Fruit fly (Drosophila melanogaster) whole organism: Measurements from ENCODE around the gene Obp19c.

ENCODE experiments used
- CG8478 ChIP-seq: fragments of >200 bp; optimal IDR thresholded peaks from 2 replicates; lab custom pipeline; 2018; ENCODE audit warnings: inconsistent platforms
- Dll ChIP-seq: fragments of >200 bp; optimal IDR thresholded peaks from 2 replicates; lab custom pipeline; 2017
- EcR ChIP-seq, 2 experiments: fragments of >200 bp; optimal IDR thresholded peaks; 2 replicates each; lab custom pipeline; 2017; ENCODE audit warnings: missing biosample characterization in 2 of 2, missing genetic modification characterization in 2 of 2, missing genetic modification reagents in 2 of 2
- pan ChIP-seq: fragments of >200 bp; optimal IDR thresholded peaks from 2 replicates; lab custom pipeline; 2017
- psq ChIP-seq: fragments of >200 bp; optimal IDR thresholded peaks from 2 replicates; lab custom pipeline; 2017
- usp ChIP-seq: fragments of >200 bp; optimal IDR thresholded peaks from 2 replicates; lab custom pipeline; 2017; ENCODE audit warnings: missing biosample characterization, missing genetic modification characterization, mixed read lengths

Obp19c gene

dm6 chrX:20394066-20394913, 24.5 kb downstream of the Obp19c start, which contains the start of gene HERC2:
TSS of gene HERC2 (plus strand) at chrX:20394395.
- TF ChIP-seq usp (GFP tag; lab: Kevin White, UChicago) (no peak), pan (no peak), CG8478 (lab: Kevin White, UChicago) (no peak), psq (lab: Kevin White, UChicago) (no peak), EcR (GFP tag; optimal IDR thresholded peaks at IDR 0.05; lab: Kevin White, UChicago) (no peak), Dll (lab: Kevin White, UChicago) (no peak)

dm6 chrX:20393580-20393979, 25.2 kb downstream of the Obp19c start, which contains the start of gene Syx16:
TSS of gene Syx16 (minus strand) at chrX:20393751.
- no peak for TF ChIP-seq EcR (GFP tag; optimal IDR thresholded peaks at IDR 0.05; lab: Kevin White, UChicago)

- TF ChIP-seq EcR (GFP tag; optimal IDR thresholded peaks at IDR 0.05; lab: Kevin White, UChicago) (no peak), usp (GFP tag; lab: Kevin White, UChicago) (no peak), pan (no peak), psq (lab: Kevin White, UChicago) (no peak), Dll (lab: Kevin White, UChicago) (no peak), CG8478 (lab: Kevin White, UChicago) (no peak)
These were observed 27.5 kb downstream of the Obp19c start for dm6 chrX:20391230-20391629.

- no peak for TF ChIP-seq CG8478 (lab: Kevin White, UChicago)
- TF ChIP-seq EcR (GFP tag; optimal IDR thresholded peaks at IDR 0.05; lab: Kevin White, UChicago): no peak
- TF ChIP-seq pan: no peak
- TF ChIP-seq psq (lab: Kevin White, UChicago): no peak
These were observed 28.1 kb downstream of the Obp19c start, which contains the start of gene jb for dm6 chrX:20390706-20391105. TSS of gene jb (minus strand) at chrX:20390806.

dm6 chrX:20389633-20390032, 29.1 kb downstream of the Obp19c start:
- TF ChIP-seq EcR (GFP tag; optimal IDR thresholded peaks at IDR 0.05; lab: Kevin White, UChicago) (no peak), CG8478 (lab: Kevin White, UChicago) (no peak), psq (lab: Kevin White, UChicago) (no peak), usp (GFP tag; lab: Kevin White, UChicago) (no peak)

dm6 chrX:20385865-20386264, 32.9 kb downstream of the Obp19c start:
- no peak for TF ChIP-seq psq (lab: Kevin White, UChicago)
- no peak for TF ChIP-seq CG8478 (lab: Kevin White, UChicago)
- TF ChIP-seq Dll (lab: Kevin White, UChicago): no peak
- no peak for TF ChIP-seq EcR (GFP tag; optimal IDR thresholded peaks at IDR 0.05; lab: Kevin White, UChicago)
- no peak for TF ChIP-seq usp (GFP tag; lab: Kevin White, UChicago)
- TF ChIP-seq pan: no peak

- TF ChIP-seq EcR (GFP tag; optimal IDR thresholded peaks at IDR 0.05; lab: Kevin White, UChicago) (no peak), CG8478 (lab: Kevin White, UChicago) (no peak), usp (GFP tag; lab: Kevin White, UChicago) (no peak), Dll (lab: Kevin White, UChicago) (no peak), pan (no peak)
These were observed 42.3 kb downstream of the Obp19c start, which contains the start of gene CG12679 for dm6 chrX:20376422-20376821. TSS of gene CG12679 (minus strand) at chrX:20376522.
